Worm (Caenorhabditis elegans) whole organism, L4/young adult: ENCODE data around the gene Y75B8A.24.

Experiments used
- W03F9.2 ChIP-seq: fragments of 150-350 bp; optimal IDR thresholded peaks from 2 replicates; lab custom pipeline; 2014; ENCODE audit warnings: missing biosample characterization, missing genetic modification characterization
- dao-5 ChIP-seq: sonication (generic microtip); optimal IDR thresholded peaks from 2 replicates; lab custom pipeline; 2016; ENCODE audit warnings: missing genotype, missing genetic modification characterization, moderate library complexity, missing compliant biosample characterization
- him-1 ChIP-seq: sonication (generic microtip); optimal IDR thresholded peaks from 2 replicates; lab custom pipeline; 2016; ENCODE audit warnings: missing genotype, missing genetic modification reagents, missing genetic modification characterization, missing compliant biosample characterization

Gene Y75B8A.24

ce11 chrIII:12226089-12226682, 47.4 kb downstream of the Y75B8A.24 start, which contains the start of the genes Y75B8A.18 and Y75B8A.19:
Gene Y75B8A.18, minus strand, starts transcription at chrIII:12226230.
Gene Y75B8A.19, plus strand, starts transcription at chrIII:12226632.
- TF ChIP-seq W03F9.2 (tag; lab: Kevin White, UChicago) (peak; percentile 31), dao-5 (no peak)

ce11 chrIII:12225234-12225633, 48.3 kb downstream of the Y75B8A.24 start, which contains the start of gene gmn-1:
Gene gmn-1, minus strand, starts transcription at chrIII:12225331.
- no peak for TF ChIP-seq him-1 (tag; lab: Kevin White, UChicago)
- TF ChIP-seq W03F9.2 (tag; lab: Kevin White, UChicago) = peak; percentile 18
- TF ChIP-seq dao-5 = no peak

ce11 chrIII:12223208-12223607, 50.3 kb downstream of the Y75B8A.24 start:
- TF ChIP-seq dao-5 = no peak
- no peak for TF ChIP-seq him-1 (tag; lab: Kevin White, UChicago)
- no peak for TF ChIP-seq W03F9.2 (tag; lab: Kevin White, UChicago)

ce11 chrIII:12221452-12221851, 52.1 kb downstream of the Y75B8A.24 start:
- TF ChIP-seq W03F9.2 (tag; lab: Kevin White, UChicago) = no peak
- TF ChIP-seq him-1 (tag; lab: Kevin White, UChicago) = no peak
- TF ChIP-seq dao-5 = no peak

ce11 chrIII:12220820-12221219, 52.7 kb downstream of the Y75B8A.24 start:
- TF ChIP-seq him-1 (tag; lab: Kevin White, UChicago) = no peak
- TF ChIP-seq W03F9.2 (tag; lab: Kevin White, UChicago) = no peak
- no peak for TF ChIP-seq dao-5

- TF ChIP-seq W03F9.2 (tag; lab: Kevin White, UChicago) (peak; percentile 52), dao-5 (no peak)
Measured at ce11 chrIII:12218633-12219097, 54.9 kb downstream of the Y75B8A.24 start, which contains the start of the genes gex-4 and gphr-1. Gene gex-4, minus strand, starts transcription at chrIII:12218634. Gene gphr-1, plus strand, starts transcription at chrIII:12219047.

ce11 chrIII:12218078-12218477, 55.5 kb downstream of the Y75B8A.24 start:
- TF ChIP-seq him-1 (tag; lab: Kevin White, UChicago) = no peak

- TF ChIP-seq him-1 (tag; lab: Kevin White, UChicago) = no peak
- no peak for TF ChIP-seq dao-5
- TF ChIP-seq W03F9.2 (tag; lab: Kevin White, UChicago) = no peak
Measured at ce11 chrIII:12215596-12215995, 58.0 kb downstream of the Y75B8A.24 start, which contains the start of gene Y75B8A.13. Gene Y75B8A.13, minus strand, starts transcription at chrIII:12215696.

- TF ChIP-seq him-1 (tag; lab: Kevin White, UChicago) (no peak), dao-5 (no peak), W03F9.2 (tag; lab: Kevin White, UChicago) (no peak)
Measured at ce11 chrIII:12207574-12207973, 66.0 kb downstream of the Y75B8A.24 start.

ce11 chrIII:12205271-12205670, 68.3 kb downstream of the Y75B8A.24 start:
- TF ChIP-seq W03F9.2 (tag; lab: Kevin White, UChicago) (no peak), dao-5 (no peak), him-1 (tag; lab: Kevin White, UChicago) (no peak)

ce11 chrIII:12202437-12202836, 71.1 kb downstream of the Y75B8A.24 start, which contains the start of gene osm-12:
Gene osm-12, minus strand, starts transcription at chrIII:12202537.
- TF ChIP-seq him-1 (tag; lab: Kevin White, UChicago) (no peak), dao-5 (no peak), W03F9.2 (tag; lab: Kevin White, UChicago) (no peak)
